Fruit fly (Drosophila melanogaster) whole organism, embryonic: ENCODE data around the gene Eig71Ek.

Experiments used
- Atf6 ChIP-seq: fragments of 200-800 bp; sonication (Bioruptor generic); IDR thresholded peaks from 2 replicates; pipeline ENCODE4 v1.3.6; 2022; ENCODE audit warnings: missing biosample characterization, missing genetic modification characterization
- B-H1 ChIP-seq: fragments of 200-800 bp; sonication (Bioruptor generic); IDR thresholded peaks from 3 replicates; pipeline ENCODE4 v1.3.6; 2022; ENCODE audit warnings: missing biosample characterization, missing genetic modification characterization
- CG10543 ChIP-seq: fragments of 200-800 bp; sonication (Bioruptor generic); optimal IDR thresholded peaks from 3 replicates; lab custom pipeline; 2017; ENCODE audit warnings: missing biosample characterization, mild to moderate bottlenecking, missing genetic modification characterization, moderate library complexity
- CG10654 ChIP-seq: fragments of 200-800 bp; sonication (Bioruptor generic); optimal IDR thresholded peaks from 2 replicates; lab custom pipeline; 2016; ENCODE audit warnings: missing biosample characterization, missing genetic modification characterization
- CG12391 ChIP-seq: fragments of 200-800 bp; sonication (Bioruptor generic); optimal IDR thresholded peaks from 3 replicates; lab custom pipeline; 2018; ENCODE audit warnings: missing biosample characterization, mild to moderate bottlenecking, missing genetic modification characterization, moderate library complexity
- CG13775 ChIP-seq: fragments of 200-800 bp; sonication (Bioruptor generic); optimal IDR thresholded peaks from 3 replicates; lab custom pipeline; 2017; ENCODE audit warnings: missing biosample characterization, mild to moderate bottlenecking, missing genetic modification characterization
- CG15011 ChIP-seq: fragments of 200-800 bp; sonication (Bioruptor generic); optimal IDR thresholded peaks from 3 replicates; lab custom pipeline; 2018; ENCODE audit warnings: missing biosample characterization, mild to moderate bottlenecking, missing genetic modification characterization
- CG15073 ChIP-seq: fragments of 200-800 bp; sonication (Bioruptor generic); optimal IDR thresholded peaks from 2 replicates; lab custom pipeline; 2016; ENCODE audit warnings: missing biosample characterization, missing genetic modification characterization
- CG18262 ChIP-seq: fragments of 200-800 bp; optimal IDR thresholded peaks from 3 replicates; lab custom pipeline; 2019; ENCODE audit warnings: missing biosample characterization, mild to moderate bottlenecking, missing genetic modification characterization, moderate library complexity
- CG18476 ChIP-seq: fragments of 200-800 bp; sonication (Bioruptor generic); optimal IDR thresholded peaks from 2 replicates; lab custom pipeline; 2016; ENCODE audit warnings: missing biosample characterization, mild to moderate bottlenecking, missing genetic modification characterization
- CG2116 ChIP-seq: fragments of 200-800 bp; sonication (Bioruptor generic); optimal IDR thresholded peaks from 3 replicates; lab custom pipeline; 2018; ENCODE audit warnings: missing biosample characterization, mild to moderate bottlenecking, missing genetic modification characterization
- CG2202 ChIP-seq: fragments of 200-800 bp; sonication (Bioruptor generic); optimal IDR thresholded peaks from 2 replicates; lab custom pipeline; 2018; ENCODE audit warnings: missing biosample characterization, mild to moderate bottlenecking, missing genetic modification characterization
- CG30020 ChIP-seq: fragments of 200-800 bp; optimal IDR thresholded peaks from 2 replicates; lab custom pipeline; 2019; ENCODE audit warnings: missing biosample characterization, mild to moderate bottlenecking, missing genetic modification characterization, moderate library complexity
- CG31441 ChIP-seq: fragments of 200-800 bp; sonication (Bioruptor generic); IDR thresholded peaks from 2 replicates; pipeline ENCODE4 v1.3.6; 2022; ENCODE audit warnings: missing biosample characterization, missing genetic modification characterization
- CG3726 ChIP-seq: fragments of 200-800 bp; sonication (Bioruptor generic); IDR thresholded peaks from 3 replicates; pipeline ENCODE4, ENCODE4 v1.3.6; 2022; ENCODE audit warnings: missing biosample characterization, missing genetic modification characterization
- CG43689 ChIP-seq: fragments of 200-800 bp; sonication (Bioruptor generic); IDR thresholded peaks from 2 replicates; pipeline ENCODE4 v1.3.6; 2022; ENCODE audit warnings: missing biosample characterization, missing genetic modification characterization
- CG5180 ChIP-seq: fragments of 200-800 bp; sonication (Bioruptor generic); optimal IDR thresholded peaks from 3 replicates; lab custom pipeline; 2017; ENCODE audit warnings: missing biosample characterization, missing genetic modification characterization, mild to moderate bottlenecking, moderate library complexity, missing genetic modification reagents
- CG6654 ChIP-seq: fragments of 200-800 bp; sonication (Bioruptor generic); optimal IDR thresholded peaks from 2 replicates; lab custom pipeline; 2017; ENCODE audit warnings: missing biosample characterization, mild to moderate bottlenecking, missing genetic modification characterization
- CG8281 ChIP-seq: fragments of 200-800 bp; sonication (Bioruptor generic); optimal IDR thresholded peaks from 2 replicates; lab custom pipeline; 2018; ENCODE audit warnings: missing biosample characterization, mild to moderate bottlenecking, missing genetic modification characterization, moderate library complexity
- Chrac-16 ChIP-seq: fragments of 200-800 bp; sonication (Bioruptor generic); optimal IDR thresholded peaks from 3 replicates; lab custom pipeline; 2016; ENCODE audit warnings: missing biosample characterization, missing genetic modification characterization
- Doc2 ChIP-seq: fragments of 200-800 bp; sonication (Bioruptor generic); IDR thresholded peaks from 2 replicates; pipeline ENCODE4 v1.3.6; 2022; ENCODE audit warnings: missing biosample characterization, missing genetic modification characterization
- Doc3 ChIP-seq: fragments of 200-800 bp; sonication (Bioruptor generic); IDR thresholded peaks from 3 replicates; pipeline ENCODE4 v1.3.6; 2022; ENCODE audit warnings: missing biosample characterization, missing genetic modification characterization; ENCODE audit not compliant: partially characterized antibody
- E2f1 ChIP-seq: fragments of 200-800 bp; sonication (Bioruptor generic); IDR thresholded peaks from 2 replicates; pipeline ENCODE4 v1.3.6; 2022; ENCODE audit warnings: missing biosample characterization, missing genetic modification characterization
- Ets97D ChIP-seq: fragments of 200-800 bp; sonication (Bioruptor generic); optimal IDR thresholded peaks from 3 replicates; lab custom pipeline; 2016; ENCODE audit warnings: missing biosample characterization, missing genetic modification characterization
- Meics ChIP-seq: fragments of 200-800 bp; sonication (Bioruptor generic); optimal IDR thresholded peaks from 2 replicates; lab custom pipeline; 2017; ENCODE audit warnings: missing biosample characterization, mild to moderate bottlenecking, missing genetic modification characterization
- NfI ChIP-seq: fragments of 200-800 bp; sonication (Bioruptor generic); optimal IDR thresholded peaks from 3 replicates; lab custom pipeline; 2018; ENCODE audit warnings: missing biosample characterization, mild to moderate bottlenecking, missing genetic modification characterization, moderate library complexity
- Pdp1 ChIP-seq, 2 experiments: fragments of 200-800 bp; sonication (Bioruptor generic); optimal IDR thresholded peaks; 3 replicates each; lab custom pipeline; 2016; ENCODE audit warnings: missing biosample characterization in 2 of 2, missing genetic modification characterization in 2 of 2, mild to moderate bottlenecking in 1 of 2, moderate library complexity in 1 of 2
- Ssrp ChIP-seq: fragments of 200-800 bp; sonication (Bioruptor generic); optimal IDR thresholded peaks from 2 replicates; lab custom pipeline; 2018; ENCODE audit warnings: missing biosample characterization, mild to moderate bottlenecking, missing genetic modification characterization, moderate library complexity
- Xrp1 ChIP-seq: fragments of 200-800 bp; sonication (Bioruptor generic); IDR thresholded peaks from 2 replicates; pipeline ENCODE4 v1.3.6; 2022; ENCODE audit warnings: missing biosample characterization, missing genetic modification characterization
- abd-A ChIP-seq: fragments of 200-800 bp; sonication (Bioruptor generic); optimal IDR thresholded peaks from 3 replicates; lab custom pipeline; 2019; ENCODE audit warnings: missing biosample characterization, mild to moderate bottlenecking, missing genetic modification characterization, moderate library complexity
- al ChIP-seq: fragments of 200-800 bp; sonication (Bioruptor generic); IDR thresholded peaks from 2 replicates; pipeline ENCODE4 v1.3.6; 2022; ENCODE audit warnings: missing biosample characterization, missing genetic modification characterization
- aop ChIP-seq: fragments of 200-800 bp; sonication (Bioruptor generic); IDR thresholded peaks from 2 replicates; pipeline ENCODE4 v1.3.6; 2022; ENCODE audit warnings: missing biosample characterization, missing genetic modification characterization
- cato ChIP-seq: fragments of 200-800 bp; sonication (Bioruptor generic); optimal IDR thresholded peaks from 2 replicates; lab custom pipeline; 2016; ENCODE audit warnings: missing biosample characterization, missing genetic modification characterization, borderline replicate concordance
- crp ChIP-seq, 2 experiments: fragments of 200-800 bp; sonication (Bioruptor generic); optimal IDR thresholded peaks; 2 replicates in 1 of 2; 3 replicates in 1 of 2; lab custom pipeline; 2017; ENCODE audit warnings: missing biosample characterization in 2 of 2, missing genetic modification characterization in 2 of 2, mild to moderate bottlenecking in 1 of 2, moderate library complexity in 1 of 2
- dysf ChIP-seq: fragments of 200-800 bp; sonication (Bioruptor generic); IDR thresholded peaks from 3 replicates; pipeline ENCODE4 v1.3.6; 2022; ENCODE audit warnings: missing biosample characterization, missing genetic modification characterization
- ftz-f1 ChIP-seq: fragments of 200-800 bp; sonication (Bioruptor generic); optimal IDR thresholded peaks from 2 replicates; lab custom pipeline; 2016; ENCODE audit warnings: missing biosample characterization, missing genetic modification characterization
- gem ChIP-seq: fragments of 200-800 bp; sonication (Bioruptor generic); optimal IDR thresholded peaks from 2 replicates; lab custom pipeline; 2019; ENCODE audit warnings: missing biosample characterization, mild to moderate bottlenecking, missing genetic modification characterization, moderate library complexity
- gsb-n ChIP-seq: fragments of 200-800 bp; sonication (Bioruptor generic); optimal IDR thresholded peaks from 3 replicates; lab custom pipeline; 2018; ENCODE audit warnings: missing biosample characterization, mild to moderate bottlenecking, missing genetic modification characterization
- klu ChIP-seq: fragments of 200-800 bp; sonication (Bioruptor generic); IDR thresholded peaks from 2 replicates; pipeline ENCODE4 v1.3.6; 2022; ENCODE audit warnings: missing biosample characterization, missing genetic modification characterization
- lov ChIP-seq, 2 experiments: fragments of 200-800 bp in 1 of 2; fragments of >200 bp in 1 of 2; sonication (Bioruptor generic) in 1 of 2; IDR thresholded peaks in 1 of 2; optimal IDR thresholded peaks in 1 of 2; 2 replicates in 1 of 2; 3 replicates in 1 of 2; pipeline versions ENCODE4 v1.3.6 to Lab custom; 2017 to 2022; ENCODE audit warnings: missing biosample characterization in 1 of 2, missing genetic modification characterization in 1 of 2
- mirr ChIP-seq: fragments of 200-800 bp; sonication (Bioruptor generic); optimal IDR thresholded peaks from 3 replicates; lab custom pipeline; 2018; ENCODE audit warnings: missing biosample characterization, mild to moderate bottlenecking, missing genetic modification characterization
- salm ChIP-seq: fragments of 200-800 bp; sonication (Bioruptor generic); optimal IDR thresholded peaks from 2 replicates; lab custom pipeline; 2018; ENCODE audit warnings: missing biosample characterization, mild to moderate bottlenecking, missing genetic modification characterization
- sim ChIP-seq: fragments of 200-800 bp; sonication (Bioruptor generic); IDR thresholded peaks from 2 replicates; pipeline ENCODE4 v1.3.6; 2022; ENCODE audit warnings: missing biosample characterization, missing genetic modification characterization
- slou ChIP-seq: fragments of 200-800 bp; sonication (Bioruptor generic); optimal IDR thresholded peaks from 3 replicates; lab custom pipeline; 2016; ENCODE audit warnings: missing biosample characterization, missing genetic modification characterization
- tap ChIP-seq: fragments of 200-800 bp; optimal IDR thresholded peaks from 3 replicates; lab custom pipeline; 2019; ENCODE audit warnings: missing biosample characterization, mild to moderate bottlenecking, missing genetic modification characterization, moderate library complexity
- trh ChIP-seq: fragments of 200-800 bp; sonication (Bioruptor generic); optimal IDR thresholded peaks from 2 replicates; lab custom pipeline; 2016; ENCODE audit warnings: missing biosample characterization, missing genetic modification characterization
- zen ChIP-seq: fragments of 200-800 bp; sonication (Bioruptor generic); optimal IDR thresholded peaks from 3 replicates; lab custom pipeline; 2018; ENCODE audit warnings: missing biosample characterization, mild to moderate bottlenecking, missing genetic modification characterization, moderate library complexity
- zen2 ChIP-seq: fragments of 200-800 bp; sonication (Bioruptor generic); IDR thresholded peaks from 3 replicates; pipeline ENCODE4 v1.3.6; 2022; ENCODE audit warnings: missing biosample characterization, missing genetic modification characterization; ENCODE audit not compliant: partially characterized antibody

The Eig71Ek gene

DNA sequence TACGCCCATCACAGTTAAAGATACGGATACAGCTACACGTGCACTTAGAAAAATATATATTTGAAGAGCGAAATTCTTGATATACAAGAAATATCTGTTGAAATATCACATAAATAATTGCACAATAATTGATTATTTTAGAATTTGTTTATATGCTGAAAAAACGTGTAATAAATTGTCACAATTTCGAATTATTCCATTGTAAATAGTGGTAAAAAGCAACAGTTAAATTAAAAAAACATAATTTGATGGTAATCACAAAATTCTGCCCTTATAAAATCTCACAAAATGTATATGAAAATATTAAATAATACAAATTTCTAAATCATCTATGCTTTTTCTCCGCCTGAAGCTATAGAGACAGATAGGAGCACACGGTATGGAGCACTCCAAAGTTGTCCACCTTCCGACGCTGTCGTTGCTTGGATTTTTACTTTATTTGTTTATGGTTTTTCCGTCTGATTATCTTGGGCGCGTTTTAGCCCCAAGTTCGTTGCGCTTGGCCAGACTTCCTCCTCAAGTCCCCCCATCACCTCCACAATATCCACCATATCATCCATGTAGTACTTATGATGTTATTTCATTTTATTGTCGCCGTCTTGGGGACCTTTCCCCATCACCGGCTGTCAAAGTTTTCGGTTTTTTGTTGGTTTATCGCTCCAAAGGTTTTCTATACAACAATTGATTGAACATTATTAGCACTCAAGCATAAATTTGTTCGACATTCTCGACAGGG, 43.4 kb downstream of the Eig71Ek start (continued):
- TF ChIP-seq slou (GFP tag; lab: Kevin White, UChicago) = no peak
- no peak for TF ChIP-seq E2f1 (GFP tag; lab: Robert Waterston, UW)
- TF ChIP-seq CG13775 = peak; percentile 59
- TF ChIP-seq Xrp1 = peak; percentile 66
- TF ChIP-seq Atf6 (GFP tag; lab: Robert Waterston, UW) = 0 out of 2 replicates have a peak, but pooled peaks have one; percentile 24
- no peak for TF ChIP-seq CG30020
- peak; percentile 81 for TF ChIP-seq gem (tag; lab: Kevin White, UChicago)
- 0 out of 2 replicates have a peak, but pooled peaks have one; percentile 22 for TF ChIP-seq sim
- peak; percentile 6 for TF ChIP-seq NfI (GFP tag; lab: Kevin White, UChicago)
- no peak for TF ChIP-seq Doc2 (GFP tag; lab: Robert Waterston, UW)
- peak; percentile 0 for TF ChIP-seq tap (tag; lab: Kevin White, UChicago)
- no peak for TF ChIP-seq CG43689 (GFP tag; lab: Robert Waterston, UW)
- peak; percentile 30 for TF ChIP-seq CG5180 (GFP tag; lab: Kevin White, UChicago)
- TF ChIP-seq CG10654 (GFP tag; lab: Kevin White, UChicago) = peak; percentile 7
- no peak for TF ChIP-seq Doc3 (GFP tag; lab: Robert Waterston, UW)
- no peak for TF ChIP-seq aop (GFP tag; lab: Robert Waterston, UW)
- peak; percentile 8 for TF ChIP-seq trh (GFP tag; lab: Kevin White, UChicago)
- TF ChIP-seq CG31441 (GFP tag; lab: Robert Waterston, UW) = peak; percentile 77
- TF ChIP-seq Pdp1 (GFP tag; optimal IDR thresholded peaks at IDR 0.05; lab: Kevin White, UChicago) = peak in 1 of 2 experiments; percentile 49
- TF ChIP-seq Ssrp (tag; lab: Kevin White, UChicago) = peak; percentile 75
- no peak for TF ChIP-seq abd-A (tag; lab: Kevin White, UChicago)
- TF ChIP-seq CG3726 = no peak
- peak; percentile 46 for TF ChIP-seq CG15011 (GFP tag; lab: Kevin White, UChicago)
- TF ChIP-seq CG18262 (tag; lab: Kevin White, UChicago) = peak; percentile 89
- no peak for TF ChIP-seq ftz-f1 (GFP tag; lab: Kevin White, UChicago)
- no peak for TF ChIP-seq al (GFP tag; lab: Robert Waterston, UW)
- TF ChIP-seq CG15073 (GFP tag; lab: Kevin White, UChicago) = no peak
- peak; percentile 27 for TF ChIP-seq salm (tag; lab: Kevin White, UChicago)
- TF ChIP-seq zen (tag; lab: Kevin White, UChicago) = peak; percentile 12
- peak; percentile 23 for TF ChIP-seq cato (GFP tag; lab: Kevin White, UChicago)
- 0 out of 2 replicates have a peak, but pooled peaks have one; percentile 32 for TF ChIP-seq klu (GFP tag; lab: Robert Waterston, UW)
- peak; percentile 39 for TF ChIP-seq CG18476 (GFP tag; lab: Kevin White, UChicago)
- TF ChIP-seq zen2 = no peak
- no peak for TF ChIP-seq lov (optimal IDR thresholded peaks at IDR 0.05; lab: Kevin White, UChicago)
- TF ChIP-seq lov (GFP tag; IDR thresholded peaks at IDR 0.05; lab: Robert Waterston, UW) = no peak
- peak; percentile 18 for TF ChIP-seq CG2202 (tag; lab: Kevin White, UChicago)
- TF ChIP-seq Chrac-16 = peak; percentile 44
- TF ChIP-seq CG12391 (tag; lab: Kevin White, UChicago) = peak; percentile 76
- TF ChIP-seq gsb-n (tag; lab: Kevin White, UChicago) = peak; percentile 40
- TF ChIP-seq dysf (GFP tag; lab: Robert Waterston, UW) = peak; percentile 21; the same call in 1 of the 3 replicates
- TF ChIP-seq mirr (GFP tag; lab: Kevin White, UChicago) = peak; percentile 13
- TF ChIP-seq B-H1 = no peak
- TF ChIP-seq CG8281 (tag; lab: Kevin White, UChicago) = no peak
- peak; percentile 33 for TF ChIP-seq CG2116 (GFP tag; lab: Kevin White, UChicago)
- TF ChIP-seq crp (GFP tag; optimal IDR thresholded peaks at IDR 0.05; lab: Kevin White, UChicago) = peak in 1 of 2 experiments; percentile 4
- TF ChIP-seq Ets97D (GFP tag; lab: Kevin White, UChicago) = no peak
- peak; percentile 40 for TF ChIP-seq CG6654
- peak; percentile 11 for TF ChIP-seq Meics (GFP tag; lab: Kevin White, UChicago)
- TF ChIP-seq CG10543 (GFP tag; lab: Kevin White, UChicago) = peak; percentile 8
